Worm (Caenorhabditis elegans): ENCODE measurements around the gene str-57.

str-57 gene

ce11 chrV:15887708-15888295 is 17.3 kb downstream of the str-57 start:
- TF ChIP-seq tra-4 (tag; optimal IDR thresholded peaks at IDR 0.05) (no peak), ets-7 (tag; optimal IDR thresholded peaks at IDR 0.05) (no peak), scrt-1 (GFP tag; IDR thresholded peaks at IDR 0.05) (no peak), F13C5.2 (tag; optimal IDR thresholded peaks at IDR 0.05) (no peak), ceh-36 (tag; optimal IDR thresholded peaks at IDR 0.05) (no peak), tbx-37 (GFP tag; conservative IDR thresholded peaks at IDR 0.05) (no peak), B0310.2 (tag; optimal IDR thresholded peaks at IDR 0.05) (no peak)

- TF ChIP-seq hnd-1 (tag; optimal IDR thresholded peaks at IDR 0.05) = no peak
- TF ChIP-seq aly-1 (tag; optimal IDR thresholded peaks at IDR 0.05) = no peak
- no peak for TF ChIP-seq ets-7 (tag; optimal IDR thresholded peaks at IDR 0.05)
- no peak for TF ChIP-seq B0310.2 (tag; optimal IDR thresholded peaks at IDR 0.05)
- TF ChIP-seq ceh-36 (tag; optimal IDR thresholded peaks at IDR 0.05) = no peak
- TF ChIP-seq pes-1 (GFP tag; IDR thresholded peaks at IDR 0.05) = no peak
- no peak for TF ChIP-seq ceh-13 (GFP tag; optimal IDR thresholded peaks at IDR 0.05)
- TF ChIP-seq F13C5.2 (tag; optimal IDR thresholded peaks at IDR 0.05) = no peak
- no peak for TF ChIP-seq tra-4 (tag; optimal IDR thresholded peaks at IDR 0.05)
- TF ChIP-seq scrt-1 (GFP tag; IDR thresholded peaks at IDR 0.05) = no peak
- TF ChIP-seq sea-1 (GFP tag; conservative IDR thresholded peaks at IDR 0.05) = no peak
- TF ChIP-seq ama-1 (optimal IDR thresholded peaks at IDR 0.05) = no peak
- no peak for TF ChIP-seq flt-1 (GFP tag; IDR thresholded peaks at IDR 0.05)
- no peak for TF ChIP-seq hmg-4 (GFP tag; optimal IDR thresholded peaks at IDR 0.05)
- TF ChIP-seq tbx-11 (GFP tag; IDR thresholded peaks at IDR 0.05) = no peak
- TF ChIP-seq hmbx-1 (tag; optimal IDR thresholded peaks at IDR 0.05) = no peak
These were observed 18.3 kb downstream of the str-57 start, which contains the start of gene cgt-1 for ce11 chrV:15888751-15889150. TSS of gene cgt-1 (minus strand) at chrV:15888851.

- TF ChIP-seq F13C5.2 (tag; optimal IDR thresholded peaks at IDR 0.05) (no peak), hmg-4 (GFP tag; optimal IDR thresholded peaks at IDR 0.05) (no peak), ama-1 (optimal IDR thresholded peaks at IDR 0.05) (no peak)
These were observed 19.7 kb downstream of the str-57 start for ce11 chrV:15890115-15890514.

ce11 chrV:15891279-15891678 is 20.8 kb downstream of the str-57 start:
- no peak for TF ChIP-seq F13C5.2 (tag; optimal IDR thresholded peaks at IDR 0.05)
- TF ChIP-seq hmbx-1 (tag; optimal IDR thresholded peaks at IDR 0.05) = no peak
- TF ChIP-seq hmg-4 (GFP tag; optimal IDR thresholded peaks at IDR 0.05) = no peak
- TF ChIP-seq flt-1 (GFP tag; IDR thresholded peaks at IDR 0.05) = no peak
- TF ChIP-seq aly-1 (tag; optimal IDR thresholded peaks at IDR 0.05) = no peak
- no peak for TF ChIP-seq tra-4 (tag; optimal IDR thresholded peaks at IDR 0.05)
- TF ChIP-seq ama-1 (optimal IDR thresholded peaks at IDR 0.05) = no peak
- no peak for TF ChIP-seq sea-1 (GFP tag; conservative IDR thresholded peaks at IDR 0.05)
- no peak for TF ChIP-seq B0310.2 (tag; optimal IDR thresholded peaks at IDR 0.05)
- no peak for TF ChIP-seq hnd-1 (tag; optimal IDR thresholded peaks at IDR 0.05)
- no peak for TF ChIP-seq tbx-11 (GFP tag; IDR thresholded peaks at IDR 0.05)
- TF ChIP-seq ets-7 (tag; optimal IDR thresholded peaks at IDR 0.05) = no peak
- no peak for TF ChIP-seq scrt-1 (GFP tag; IDR thresholded peaks at IDR 0.05)
- no peak for TF ChIP-seq ceh-13 (GFP tag; optimal IDR thresholded peaks at IDR 0.05)
- TF ChIP-seq ceh-36 (tag; optimal IDR thresholded peaks at IDR 0.05) = no peak
- TF ChIP-seq tbx-37 (GFP tag; conservative IDR thresholded peaks at IDR 0.05) = no peak
- no peak for TF ChIP-seq pes-1 (GFP tag; IDR thresholded peaks at IDR 0.05)

ce11 chrV:15891761-15892160 is 21.3 kb downstream of the str-57 start, which contains the start of gene T06C12.12:
TSS of gene T06C12.12 (plus strand) at chrV:15892061.
- TF ChIP-seq hmbx-1 (tag; optimal IDR thresholded peaks at IDR 0.05) (no peak), aly-1 (tag; optimal IDR thresholded peaks at IDR 0.05) (no peak), ceh-36 (tag; optimal IDR thresholded peaks at IDR 0.05) (no peak), B0310.2 (tag; optimal IDR thresholded peaks at IDR 0.05) (no peak), scrt-1 (GFP tag; IDR thresholded peaks at IDR 0.05) (no peak), pes-1 (GFP tag; IDR thresholded peaks at IDR 0.05) (no peak), tbx-11 (GFP tag; IDR thresholded peaks at IDR 0.05) (no peak), tbx-37 (GFP tag; conservative IDR thresholded peaks at IDR 0.05) (no peak), F13C5.2 (tag; optimal IDR thresholded peaks at IDR 0.05) (no peak), hmg-4 (GFP tag; optimal IDR thresholded peaks at IDR 0.05) (no peak), sea-1 (GFP tag; conservative IDR thresholded peaks at IDR 0.05) (no peak), ama-1 (optimal IDR thresholded peaks at IDR 0.05) (no peak), ets-7 (tag; optimal IDR thresholded peaks at IDR 0.05) (no peak), hnd-1 (tag; optimal IDR thresholded peaks at IDR 0.05) (no peak)

ce11 chrV:15892696-15893095 is 22.2 kb downstream of the str-57 start, which contains the start of gene T06C12.11:
TSS of gene T06C12.11 (plus strand) at chrV:15892996.
- TF ChIP-seq scrt-1 (GFP tag; IDR thresholded peaks at IDR 0.05) (no peak), tra-4 (tag; optimal IDR thresholded peaks at IDR 0.05) (no peak), sea-1 (GFP tag; conservative IDR thresholded peaks at IDR 0.05) (no peak), tbx-37 (GFP tag; conservative IDR thresholded peaks at IDR 0.05) (no peak), ceh-36 (tag; optimal IDR thresholded peaks at IDR 0.05) (no peak), aly-1 (tag; optimal IDR thresholded peaks at IDR 0.05) (no peak), pes-1 (GFP tag; IDR thresholded peaks at IDR 0.05) (no peak), ets-7 (tag; optimal IDR thresholded peaks at IDR 0.05) (no peak), B0310.2 (tag; optimal IDR thresholded peaks at IDR 0.05) (no peak), ama-1 (optimal IDR thresholded peaks at IDR 0.05) (no peak), F13C5.2 (tag; optimal IDR thresholded peaks at IDR 0.05) (no peak), ceh-13 (GFP tag; optimal IDR thresholded peaks at IDR 0.05) (no peak), hmg-4 (GFP tag; optimal IDR thresholded peaks at IDR 0.05) (no peak), hnd-1 (tag; optimal IDR thresholded peaks at IDR 0.05) (no peak), hmbx-1 (tag; optimal IDR thresholded peaks at IDR 0.05) (no peak), tbx-11 (GFP tag; IDR thresholded peaks at IDR 0.05) (no peak), flt-1 (GFP tag; IDR thresholded peaks at IDR 0.05) (no peak)

ce11 chrV:15896671-15897070 is 26.2 kb downstream of the str-57 start, which contains the start of gene nhr-213:
TSS of gene nhr-213 (minus strand) at chrV:15896771.
- TF ChIP-seq aly-1 (tag; optimal IDR thresholded peaks at IDR 0.05) = no peak
- no peak for TF ChIP-seq hmbx-1 (tag; optimal IDR thresholded peaks at IDR 0.05)
- TF ChIP-seq ceh-13 (GFP tag; optimal IDR thresholded peaks at IDR 0.05) = no peak
- no peak for TF ChIP-seq tbx-11 (GFP tag; IDR thresholded peaks at IDR 0.05)
- TF ChIP-seq ceh-36 (tag; optimal IDR thresholded peaks at IDR 0.05) = no peak
- TF ChIP-seq scrt-1 (GFP tag; IDR thresholded peaks at IDR 0.05) = no peak
- TF ChIP-seq F13C5.2 (tag; optimal IDR thresholded peaks at IDR 0.05) = no peak
- TF ChIP-seq tbx-37 (GFP tag; conservative IDR thresholded peaks at IDR 0.05) = no peak
- no peak for TF ChIP-seq B0310.2 (tag; optimal IDR thresholded peaks at IDR 0.05)
- no peak for TF ChIP-seq hnd-1 (tag; optimal IDR thresholded peaks at IDR 0.05)
- no peak for TF ChIP-seq tra-4 (tag; optimal IDR thresholded peaks at IDR 0.05)
- no peak for TF ChIP-seq hmg-4 (GFP tag; optimal IDR thresholded peaks at IDR 0.05)
- TF ChIP-seq flt-1 (GFP tag; IDR thresholded peaks at IDR 0.05) = no peak
- TF ChIP-seq ets-7 (tag; optimal IDR thresholded peaks at IDR 0.05) = no peak
- no peak for TF ChIP-seq sea-1 (GFP tag; conservative IDR thresholded peaks at IDR 0.05)
- TF ChIP-seq pes-1 (GFP tag; IDR thresholded peaks at IDR 0.05) = no peak
- TF ChIP-seq ama-1 (optimal IDR thresholded peaks at IDR 0.05) = no peak
